Worm (Caenorhabditis elegans): Measurements from ENCODE around the gene egl-44.

Gene egl-44

DNA sequence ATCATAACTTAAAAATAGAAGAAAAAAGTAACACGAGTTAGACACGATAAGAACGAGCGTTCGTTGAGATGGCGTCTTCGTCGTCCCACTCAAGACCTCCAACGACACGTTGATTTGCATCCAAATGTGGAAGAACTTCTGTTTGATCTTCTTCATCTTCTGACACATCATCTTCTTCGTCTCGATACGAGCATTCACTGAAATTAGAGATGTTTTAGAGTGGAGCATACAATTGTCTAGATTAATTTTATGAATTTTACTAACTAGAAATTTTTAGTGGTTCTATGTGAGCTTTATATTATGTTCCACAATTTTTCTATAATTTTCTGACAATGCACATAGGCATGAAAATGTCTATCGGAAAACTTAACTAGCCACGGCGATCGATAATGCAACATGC, 17.2 kb downstream of the egl-44 start:
- TF ChIP-seq efl-1 (optimal IDR thresholded peaks at IDR 0.05) = no peak
- peak in 1 of 2 experiments; percentile 83 for TF ChIP-seq efl-1 (GFP tag; optimal IDR thresholded peaks at IDR 0.05 in 1 of 2)
- no peak for TF ChIP-seq nhr-12 (tag; optimal IDR thresholded peaks at IDR 0.05)

DNA sequence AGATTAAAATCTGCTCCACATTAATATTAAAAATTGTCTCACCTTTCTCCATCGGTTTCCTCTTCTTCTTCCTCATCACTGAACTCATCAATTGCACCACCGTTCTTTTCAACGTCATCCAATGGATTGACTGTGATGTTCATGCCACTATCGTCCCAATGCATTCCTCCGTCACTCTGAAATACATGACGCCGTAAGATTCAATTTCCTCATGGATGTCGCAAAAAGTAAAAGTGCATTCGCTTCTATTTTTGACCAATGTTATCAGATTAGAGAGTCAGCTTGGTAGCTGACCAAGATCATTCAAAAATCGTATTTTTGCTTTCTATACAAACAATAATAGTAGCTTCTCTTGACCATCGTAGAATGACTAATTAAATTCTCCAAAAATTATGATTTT, 17.8 kb downstream of the egl-44 start:
- TF ChIP-seq fkh-10 (GFP tag; optimal IDR thresholded peaks at IDR 0.05) (peak; percentile 70), ama-1 (optimal IDR thresholded peaks at IDR 0.05) (no peak), nhr-71 (tag; optimal IDR thresholded peaks at IDR 0.05) (no peak), C16A3.4 (tag; optimal IDR thresholded peaks at IDR 0.05) (no peak), ceh-90 (tag; optimal IDR thresholded peaks at IDR 0.05) (no peak), dsc-1 (tag; optimal IDR thresholded peaks at IDR 0.05) (no peak)

DNA sequence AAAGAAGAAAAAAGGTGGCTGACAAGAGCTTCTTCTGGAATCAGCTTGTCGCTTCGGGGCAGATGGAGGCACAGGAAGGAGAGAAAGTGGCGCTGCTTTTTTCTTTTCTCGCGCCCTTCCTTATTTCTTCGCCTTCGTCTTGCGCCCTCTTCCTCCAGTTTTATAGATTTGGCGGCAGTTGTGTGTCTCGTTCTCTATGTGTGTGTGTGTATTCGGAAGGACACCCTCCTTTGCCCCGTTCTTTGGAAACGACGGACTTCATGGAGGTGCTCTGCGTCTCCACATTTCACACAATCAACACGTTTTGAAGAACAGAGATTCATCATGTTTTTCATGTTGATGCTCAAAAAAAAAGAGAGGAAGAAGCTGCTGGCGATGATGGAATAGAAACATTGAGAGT, 20.1 kb downstream of the egl-44 start:
- TF ChIP-seq lin-14 (GFP tag; optimal IDR thresholded peaks at IDR 0.05) = peak; percentile 84
- no peak for TF ChIP-seq isw-1 (GFP tag; IDR thresholded peaks at IDR 0.05)
- no peak for TF ChIP-seq nhr-11 (tag; optimal IDR thresholded peaks at IDR 0.05)
- peak; percentile 27 for TF ChIP-seq dsc-1 (tag; optimal IDR thresholded peaks at IDR 0.05)
- TF ChIP-seq nhr-47 (tag; optimal IDR thresholded peaks at IDR 0.05) = no peak
- TF ChIP-seq fkh-8 (tag; optimal IDR thresholded peaks at IDR 0.05) = peak; percentile 38
- peak in 1 of 2 experiments; percentile 3 for TF ChIP-seq lsy-2 (tag; optimal IDR thresholded peaks at IDR 0.05)
- TF ChIP-seq ceh-8 (GFP tag; optimal IDR thresholded peaks at IDR 0.05) = no peak
- TF ChIP-seq fkh-10 (GFP tag; optimal IDR thresholded peaks at IDR 0.05) = peak; percentile 21
- TF ChIP-seq nhr-71 (tag; optimal IDR thresholded peaks at IDR 0.05) = peak; percentile 8
- TF ChIP-seq ceh-82 (tag; optimal IDR thresholded peaks at IDR 0.05) = peak in 1 of 3 experiments; percentile 20

DNA sequence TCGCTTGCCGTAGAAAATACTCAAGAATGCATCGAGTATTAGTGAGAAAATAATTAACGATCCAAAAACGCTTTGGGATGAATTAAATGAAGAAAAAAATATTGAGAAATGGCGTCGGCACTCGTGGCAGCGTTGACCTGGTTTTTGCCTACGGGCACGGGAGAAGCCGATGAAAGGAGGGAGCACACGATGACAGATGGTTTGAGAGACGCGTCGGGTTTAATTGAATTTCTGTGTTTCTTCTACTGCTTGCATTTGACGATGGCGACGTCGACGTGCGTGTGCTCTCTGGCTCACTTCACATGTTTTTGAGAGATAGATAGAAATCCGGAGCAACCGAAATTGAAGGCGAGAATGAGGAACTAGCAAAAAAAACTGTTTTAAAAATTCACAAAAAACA, 22.1 kb downstream of the egl-44 start:
- no peak for TF ChIP-seq pax-3 (tag; optimal IDR thresholded peaks at IDR 0.05)
- peak; percentile 13 for TF ChIP-seq fkh-10 (GFP tag; optimal IDR thresholded peaks at IDR 0.05)
- no peak for TF ChIP-seq dpl-1 (GFP tag; optimal IDR thresholded peaks at IDR 0.05)
- TF ChIP-seq dsc-1 (tag; optimal IDR thresholded peaks at IDR 0.05) = peak; percentile 72
- no peak for TF ChIP-seq lin-13 (GFP tag; optimal IDR thresholded peaks at IDR 0.05)
- peak; percentile 55 for TF ChIP-seq lin-14 (GFP tag; optimal IDR thresholded peaks at IDR 0.05)
- peak; percentile 31 for TF ChIP-seq ceh-63 (GFP tag; optimal IDR thresholded peaks at IDR 0.05)
- peak; percentile 28 for TF ChIP-seq nhr-47 (tag; optimal IDR thresholded peaks at IDR 0.05)
- TF ChIP-seq C16A3.4 (tag; optimal IDR thresholded peaks at IDR 0.05) = no peak
- no peak for TF ChIP-seq rnt-1 (tag; optimal IDR thresholded peaks at IDR 0.05)

DNA sequence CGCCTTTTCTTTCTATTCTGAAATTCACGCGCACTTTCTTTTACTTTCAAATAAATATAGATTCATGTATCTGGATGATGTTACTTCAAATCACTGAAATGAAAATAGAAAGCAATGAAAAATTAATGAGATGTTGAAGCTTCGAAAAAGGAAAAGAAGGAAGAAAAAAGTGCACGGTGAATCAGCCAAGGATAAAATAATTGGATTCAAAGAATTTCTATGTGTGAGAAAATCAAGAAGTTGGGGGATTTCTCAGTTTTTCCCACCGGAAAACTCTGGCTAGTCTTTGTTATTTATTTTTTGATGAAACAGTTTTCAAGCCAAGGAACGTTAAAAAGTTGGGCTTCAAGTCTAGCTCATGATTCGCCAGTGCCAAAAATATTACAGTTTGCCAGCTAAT, 23.1 kb downstream of the egl-44 start:
- TF ChIP-seq egl-13 (tag; optimal IDR thresholded peaks at IDR 0.05) (peak; percentile 22), dsc-1 (tag; optimal IDR thresholded peaks at IDR 0.05) (peak; percentile 20), nhr-71 (tag; optimal IDR thresholded peaks at IDR 0.05) (peak; percentile 6), nhr-47 (tag; optimal IDR thresholded peaks at IDR 0.05) (no peak)

DNA sequence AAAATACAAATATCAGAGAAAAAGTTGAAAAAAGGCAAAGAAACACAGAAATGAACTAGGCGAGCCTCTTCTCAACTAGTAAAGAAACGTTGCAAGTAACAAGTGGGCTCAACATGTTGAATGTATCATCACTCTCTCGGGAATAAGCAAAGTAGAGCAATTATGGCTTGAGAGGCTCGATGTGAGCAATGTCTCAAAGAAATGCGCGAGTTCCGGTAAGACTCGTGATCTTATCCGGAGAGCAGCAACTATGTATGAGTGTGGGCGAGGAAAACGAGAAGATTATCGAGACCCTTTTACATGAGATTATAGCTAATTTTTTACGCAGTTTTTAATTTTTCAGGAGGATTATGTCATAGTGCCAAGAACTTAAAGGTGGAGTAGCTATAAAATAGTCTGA, 23.6 kb downstream of the egl-44 start:
- TF ChIP-seq fkh-10 (GFP tag; optimal IDR thresholded peaks at IDR 0.05) (no peak), F16B12.6 (tag; optimal IDR thresholded peaks at IDR 0.05) (no peak), lsy-2 (tag; optimal IDR thresholded peaks at IDR 0.05) (peak in 1 of 2 experiments; percentile 27), ceh-8 (GFP tag; optimal IDR thresholded peaks at IDR 0.05) (peak; percentile 28), nhr-47 (tag; optimal IDR thresholded peaks at IDR 0.05) (peak; percentile 57), dsc-1 (tag; optimal IDR thresholded peaks at IDR 0.05) (peak; percentile 73), fkh-8 (tag; optimal IDR thresholded peaks at IDR 0.05) (peak; percentile 38), nhr-90 (tag; optimal IDR thresholded peaks at IDR 0.05; ENCODE audit: poor library complexity) (no peak), C04F5.9 (tag; optimal IDR thresholded peaks at IDR 0.05) (no peak), swsn-7 (tag; optimal IDR thresholded peaks at IDR 0.05) (peak; percentile 11), nhr-28 (tag; optimal IDR thresholded peaks at IDR 0.05) (no peak), nhr-20 (tag; optimal IDR thresholded peaks at IDR 0.05) (no peak), nhr-11 (tag; optimal IDR thresholded peaks at IDR 0.05) (no peak), ztf-11 (tag; optimal IDR thresholded peaks at IDR 0.05) (no peak), mdl-1 (tag; optimal IDR thresholded peaks at IDR 0.05) (no peak), nhr-12 (tag; optimal IDR thresholded peaks at IDR 0.05) (no peak), blmp-1 (tag; optimal IDR thresholded peaks at IDR 0.05) (no peak), lin-14 (GFP tag; optimal IDR thresholded peaks at IDR 0.05) (peak; percentile 64), unc-130 (tag; optimal IDR thresholded peaks at IDR 0.05) (no peak), tbx-2 (tag; optimal IDR thresholded peaks at IDR 0.05) (no peak), unc-86 (tag; optimal IDR thresholded peaks at IDR 0.05) (peak; percentile 28), ceh-63 (GFP tag; optimal IDR thresholded peaks at IDR 0.05) (no peak), aly-2 (tag; optimal IDR thresholded peaks at IDR 0.05) (no peak)
